Fruit fly (Drosophila melanogaster) whole organism, prepupa: Measurements from ENCODE around the gene Mulk.

Experiments
- Blimp-1 ChIP-seq: fragments of 200-800 bp; sonication (Bioruptor generic); optimal IDR thresholded peaks from 3 replicates; lab custom pipeline; 2017; ENCODE audit warnings: missing biosample characterization, missing genetic modification characterization, mild to moderate bottlenecking, moderate library complexity, missing genetic modification reagents
- CG10631 ChIP-seq: fragments of 200-800 bp; sonication (Bioruptor generic); optimal IDR thresholded peaks from 2 replicates; lab custom pipeline; 2016; ENCODE audit warnings: missing biosample characterization, missing genetic modification characterization
- CG10669 ChIP-seq: fragments of 200-800 bp; sonication (Bioruptor generic); optimal IDR thresholded peaks from 3 replicates; lab custom pipeline; 2018; ENCODE audit warnings: missing biosample characterization, mild to moderate bottlenecking, missing genetic modification characterization, moderate library complexity
- CG11902 ChIP-seq: fragments of 200-800 bp; sonication (Bioruptor generic); optimal IDR thresholded peaks from 3 replicates; lab custom pipeline; 2016; ENCODE audit warnings: missing biosample characterization, missing genetic modification characterization
- CG15336 ChIP-seq: fragments of 200-800 bp; sonication (Bioruptor generic); IDR thresholded peaks from 2 replicates; pipeline ENCODE4 v1.3.6; 2022; ENCODE audit warnings: missing biosample characterization, missing genetic modification characterization
- CG16779 ChIP-seq: fragments of 200-800 bp; sonication (Bioruptor generic); optimal IDR thresholded peaks from 3 replicates; lab custom pipeline; 2017; ENCODE audit warnings: missing biosample characterization, mild to moderate bottlenecking, missing genetic modification characterization
- CG3032 ChIP-seq: fragments of 200-800 bp; optimal IDR thresholded peaks from 2 replicates; lab custom pipeline; 2019; ENCODE audit warnings: missing biosample characterization, mild to moderate bottlenecking, missing genetic modification characterization, moderate library complexity
- CG31627 ChIP-seq: fragments of 200-800 bp; sonication (Bioruptor generic); optimal IDR thresholded peaks from 3 replicates; lab custom pipeline; 2016; ENCODE audit warnings: missing biosample characterization, missing genetic modification characterization
- CG32006 ChIP-seq: fragments of 200-800 bp; sonication (Bioruptor generic); optimal IDR thresholded peaks from 3 replicates; lab custom pipeline; 2017; ENCODE audit warnings: missing biosample characterization, mild to moderate bottlenecking, missing genetic modification characterization
- CG34406 ChIP-seq: fragments of 200-800 bp; sonication (Bioruptor generic); optimal IDR thresholded peaks from 3 replicates; lab custom pipeline; 2016; ENCODE audit warnings: missing biosample characterization, missing genetic modification characterization
- CG3919 ChIP-seq: fragments of 200-800 bp; sonication (Bioruptor generic); optimal IDR thresholded peaks from 3 replicates; lab custom pipeline; 2016; ENCODE audit warnings: missing biosample characterization, missing genetic modification characterization
- CG4318 ChIP-seq: fragments of 200-800 bp; sonication (Bioruptor generic); optimal IDR thresholded peaks from 3 replicates; lab custom pipeline; 2017; ENCODE audit warnings: missing biosample characterization, mild to moderate bottlenecking, missing genetic modification characterization
- CG6163 ChIP-seq: fragments of 200-800 bp; sonication (Bioruptor generic); IDR thresholded peaks from 3 replicates; pipeline ENCODE4 v1.3.6; 2022; ENCODE audit warnings: missing biosample characterization, missing genetic modification characterization
- CG6276 ChIP-seq: fragments of 200-800 bp; sonication (Bioruptor generic); optimal IDR thresholded peaks from 2 replicates; lab custom pipeline; 2017; ENCODE audit warnings: missing biosample characterization, mild to moderate bottlenecking, missing genetic modification characterization
- CG6792 ChIP-seq: fragments of 200-800 bp; sonication (Bioruptor generic); optimal IDR thresholded peaks from 3 replicates; lab custom pipeline; 2016; ENCODE audit warnings: missing biosample characterization, missing genetic modification characterization
- CG7368 ChIP-seq: fragments of 200-800 bp; sonication (Bioruptor generic); optimal IDR thresholded peaks from 3 replicates; lab custom pipeline; 2016; ENCODE audit warnings: missing biosample characterization, missing genetic modification characterization
- CG8119 ChIP-seq: fragments of 200-800 bp; sonication (Bioruptor generic); IDR thresholded peaks from 3 replicates; pipeline ENCODE4 v1.3.6; 2022; ENCODE audit warnings: missing biosample characterization, missing genetic modification characterization
- CG9139 ChIP-seq: fragments of 200-800 bp; sonication (Bioruptor generic); optimal IDR thresholded peaks from 3 replicates; lab custom pipeline; 2017; ENCODE audit warnings: missing biosample characterization, mild to moderate bottlenecking, missing genetic modification characterization
- Eip93F ChIP-seq: fragments of 200-800 bp; sonication (Bioruptor generic); optimal IDR thresholded peaks from 2 replicates; lab custom pipeline; 2016; ENCODE audit warnings: missing biosample characterization, mild to moderate bottlenecking, missing genetic modification characterization
- Ets21C ChIP-seq: fragments of 200-800 bp; sonication (Bioruptor generic); optimal IDR thresholded peaks from 3 replicates; lab custom pipeline; 2016; ENCODE audit warnings: missing biosample characterization, missing genetic modification characterization
- Met ChIP-seq: fragments of 200-800 bp; sonication (Bioruptor generic); optimal IDR thresholded peaks from 3 replicates; lab custom pipeline; 2016; ENCODE audit warnings: missing biosample characterization, missing genetic modification characterization
- OdsH ChIP-seq: fragments of 200-800 bp; sonication (Bioruptor generic); optimal IDR thresholded peaks from 3 replicates; lab custom pipeline; 2016; ENCODE audit warnings: missing biosample characterization, missing genetic modification characterization
- Sox102F ChIP-seq: fragments of 200-800 bp; sonication (Bioruptor generic); optimal IDR thresholded peaks from 2 replicates; lab custom pipeline; 2016; ENCODE audit warnings: missing biosample characterization, mild to moderate bottlenecking, missing genetic modification characterization
- Sox14 ChIP-seq: fragments of 200-800 bp; sonication (Bioruptor generic); optimal IDR thresholded peaks from 3 replicates; lab custom pipeline; 2016; ENCODE audit warnings: missing biosample characterization, missing genetic modification characterization
- acj6 ChIP-seq: fragments of 200-800 bp; sonication (Bioruptor generic); optimal IDR thresholded peaks from 3 replicates; lab custom pipeline; 2016; ENCODE audit warnings: missing biosample characterization, missing genetic modification characterization
- cyc ChIP-seq: fragments of 200-800 bp; sonication (Bioruptor generic); optimal IDR thresholded peaks from 3 replicates; lab custom pipeline; 2016; ENCODE audit warnings: missing biosample characterization, missing genetic modification characterization
- dac ChIP-seq: fragments of 200-800 bp; sonication (Bioruptor generic); optimal IDR thresholded peaks from 2 replicates; lab custom pipeline; 2017; ENCODE audit warnings: missing biosample characterization, mild to moderate bottlenecking, missing genetic modification characterization
- dsx ChIP-seq: fragments of 200-800 bp; optimal IDR thresholded peaks from 3 replicates; lab custom pipeline; 2019; ENCODE audit warnings: missing biosample characterization, mild to moderate bottlenecking, missing genetic modification characterization, moderate library complexity; ENCODE audit not compliant: poor library complexity, severe bottlenecking
- esn ChIP-seq: fragments of 200-800 bp; sonication (Bioruptor generic); optimal IDR thresholded peaks from 2 replicates; lab custom pipeline; 2016; ENCODE audit warnings: missing biosample characterization, mild to moderate bottlenecking, missing genetic modification characterization, moderate library complexity
- fd59A ChIP-seq: fragments of 200-800 bp; sonication (Bioruptor generic); optimal IDR thresholded peaks from 2 replicates; lab custom pipeline; 2017; ENCODE audit warnings: missing biosample characterization, mild to moderate bottlenecking, missing genetic modification characterization, missing genetic modification reagents
- fd85E ChIP-seq: fragments of 200-800 bp; sonication (Bioruptor generic); optimal IDR thresholded peaks from 3 replicates; lab custom pipeline; 2016; ENCODE audit warnings: missing biosample characterization, missing genetic modification characterization
- fkh ChIP-seq: fragments of 200-800 bp; sonication (Bioruptor generic); optimal IDR thresholded peaks from 3 replicates; lab custom pipeline; 2017; ENCODE audit warnings: missing biosample characterization, mild to moderate bottlenecking, missing genetic modification characterization, moderate library complexity
- lz ChIP-seq: fragments of 200-800 bp; sonication (Bioruptor generic); optimal IDR thresholded peaks from 3 replicates; lab custom pipeline; 2016; ENCODE audit warnings: missing biosample characterization, missing genetic modification characterization
- net ChIP-seq: fragments of 200-800 bp; sonication (Bioruptor generic); optimal IDR thresholded peaks from 3 replicates; lab custom pipeline; 2016; ENCODE audit warnings: missing biosample characterization, missing genetic modification characterization
- salr ChIP-seq, 2 experiments: fragments of 200-800 bp; sonication (Bioruptor generic); optimal IDR thresholded peaks; 3 replicates each; lab custom pipeline; 2016 to 2018; ENCODE audit warnings: missing biosample characterization in 2 of 2, missing genetic modification characterization in 2 of 2, mild to moderate bottlenecking in 1 of 2
- spab ChIP-seq: fragments of 200-800 bp; sonication (Bioruptor generic); optimal IDR thresholded peaks from 2 replicates; lab custom pipeline; 2017; ENCODE audit warnings: missing biosample characterization, mild to moderate bottlenecking, missing genetic modification characterization, missing genetic modification reagents
- ss ChIP-seq, 2 experiments: fragments of 200-800 bp; sonication (Bioruptor generic); optimal IDR thresholded peaks; 2 replicates in 1 of 2; 3 replicates in 1 of 2; lab custom pipeline; 2017 to 2018; ENCODE audit warnings: mild to moderate bottlenecking in 2 of 2, missing biosample characterization in 2 of 2, missing genetic modification characterization in 2 of 2, moderate library complexity in 1 of 2
- svp ChIP-seq: fragments of 200-800 bp; sonication (Bioruptor generic); peaks from one replicate; lab custom pipeline; 2016; ENCODE audit warnings: missing biosample characterization, missing genetic modification characterization
- topi ChIP-seq: fragments of 200-800 bp; sonication (Bioruptor generic); optimal IDR thresholded peaks from 3 replicates; lab custom pipeline; 2016; ENCODE audit warnings: missing biosample characterization, missing genetic modification characterization
- vri ChIP-seq: fragments of 200-800 bp; sonication (Bioruptor generic); optimal IDR thresholded peaks from 3 replicates; lab custom pipeline; 2016; ENCODE audit warnings: missing biosample characterization, mild to moderate bottlenecking, missing genetic modification characterization

Mulk gene

DNA sequence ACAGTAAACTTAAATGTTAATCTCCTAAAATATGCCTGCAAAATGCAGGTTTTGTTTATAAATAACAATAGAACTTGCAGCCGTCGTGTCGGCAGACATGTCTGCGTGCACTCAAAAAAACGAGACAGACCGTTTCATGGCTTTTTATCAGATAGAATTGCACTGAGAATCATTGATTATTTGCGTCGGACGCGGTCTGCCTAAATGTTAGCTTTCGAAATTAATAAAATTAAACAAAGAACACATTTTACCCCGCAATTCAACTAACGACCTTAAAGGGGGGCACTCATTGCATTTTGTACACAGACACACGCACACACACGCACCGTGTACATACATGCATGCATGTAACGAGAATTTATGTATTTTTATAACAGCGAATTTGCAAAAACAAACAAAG, 7.0 kb downstream of the Mulk start (continued):
- TF ChIP-seq CG7368 (GFP tag; lab: Kevin White, UChicago) (no peak), CG8119 (GFP tag; lab: Robert Waterston, UW) (no peak; the same call in 1 of the 3 replicates), CG6163 (GFP tag; lab: Robert Waterston, UW) (no peak; the same call in 1 of the 3 replicates), dac (GFP tag; lab: Kevin White, UChicago) (peak; percentile 37), topi (peak; percentile 43), Met (GFP tag; lab: Kevin White, UChicago) (no peak)

DNA sequence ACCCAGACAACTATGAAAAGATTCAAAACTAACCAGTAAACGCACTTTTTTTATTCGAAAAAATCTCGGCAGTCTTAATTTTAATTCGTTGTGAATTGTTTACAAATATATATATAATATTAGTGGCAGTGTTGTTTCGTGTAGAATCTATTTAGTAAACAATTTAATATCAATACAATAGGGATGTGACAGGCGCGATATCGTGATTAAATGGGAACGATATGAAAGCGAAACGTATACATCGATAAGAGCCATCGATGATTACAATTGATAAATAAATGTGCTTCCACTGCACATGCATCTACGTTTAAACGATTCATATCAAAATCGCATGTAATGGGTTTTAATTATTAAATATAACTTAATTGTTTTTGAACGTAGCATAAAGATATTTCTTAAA, 7.5 kb downstream of the Mulk start:
- no peak for TF ChIP-seq salr (GFP tag; optimal IDR thresholded peaks at IDR 0.05; lab: Kevin White, UChicago)
- peak; percentile 84 for TF ChIP-seq fkh (GFP tag; lab: Kevin White, UChicago)

DNA sequence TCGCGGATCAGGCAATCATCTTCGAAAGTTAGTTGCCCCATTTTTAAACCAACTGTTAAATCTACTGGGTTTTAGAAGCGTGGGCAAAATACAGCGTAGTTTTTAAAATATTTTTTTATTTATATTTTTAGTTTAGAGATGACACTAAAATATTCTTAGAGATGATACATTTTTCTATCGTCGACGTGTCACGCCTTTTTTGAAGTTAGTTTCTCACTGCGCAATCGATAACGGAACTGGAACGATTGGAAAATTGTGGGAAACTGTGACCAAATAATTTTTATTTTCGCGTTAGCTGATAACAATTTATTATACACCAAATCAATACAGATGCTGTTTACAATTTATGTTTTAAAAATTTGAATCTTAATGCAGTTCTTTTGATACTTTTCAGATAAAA, 8.8 kb downstream of the Mulk start, which contains the start of gene Utx:
TSS of gene Utx (minus strand) at position 154 of the 400 bp plus-strand sequence.
- no peak for TF ChIP-seq svp (GFP tag; lab: Kevin White, UChicago)
- TF ChIP-seq CG11902: no peak
- no peak for TF ChIP-seq vri
- TF ChIP-seq Sox102F (GFP tag; lab: Kevin White, UChicago): no peak
- peak; percentile 0 for TF ChIP-seq CG31627 (GFP tag; lab: Kevin White, UChicago)
- no peak for TF ChIP-seq CG32006 (GFP tag; lab: Kevin White, UChicago)
- no peak for TF ChIP-seq CG7368 (GFP tag; lab: Kevin White, UChicago)
- no peak for TF ChIP-seq CG8119 (GFP tag; lab: Robert Waterston, UW)
- TF ChIP-seq CG6276 (GFP tag; lab: Kevin White, UChicago): no peak
- no peak for TF ChIP-seq dsx (GFP tag; lab: Kevin White, UChicago)
- no peak for TF ChIP-seq spab (GFP tag; lab: Kevin White, UChicago)
- TF ChIP-seq CG34406: no peak
- TF ChIP-seq Blimp-1 (GFP tag; lab: Kevin White, UChicago): no peak
- no peak for TF ChIP-seq CG4318
- no peak for TF ChIP-seq CG16779 (tag; lab: Kevin White, UChicago)
- no peak for TF ChIP-seq CG10631 (GFP tag; lab: Kevin White, UChicago)
- TF ChIP-seq CG10669 (GFP tag; lab: Kevin White, UChicago): no peak
- TF ChIP-seq Ets21C (GFP tag; lab: Kevin White, UChicago): no peak
- TF ChIP-seq lz: peak; percentile 12
- peak; percentile 14 for TF ChIP-seq esn
- no peak for TF ChIP-seq OdsH (GFP tag; lab: Kevin White, UChicago)
- no peak for TF ChIP-seq CG9139 (GFP tag; lab: Kevin White, UChicago)
- peak; percentile 1 for TF ChIP-seq Eip93F (GFP tag; lab: Kevin White, UChicago)
- no peak for TF ChIP-seq CG6163 (GFP tag; lab: Robert Waterston, UW)
- TF ChIP-seq CG3032 (tag; lab: Kevin White, UChicago): peak; percentile 19
- no peak for TF ChIP-seq cyc
- no peak for TF ChIP-seq CG3919 (GFP tag; lab: Kevin White, UChicago)
- no peak for TF ChIP-seq CG15336

DNA sequence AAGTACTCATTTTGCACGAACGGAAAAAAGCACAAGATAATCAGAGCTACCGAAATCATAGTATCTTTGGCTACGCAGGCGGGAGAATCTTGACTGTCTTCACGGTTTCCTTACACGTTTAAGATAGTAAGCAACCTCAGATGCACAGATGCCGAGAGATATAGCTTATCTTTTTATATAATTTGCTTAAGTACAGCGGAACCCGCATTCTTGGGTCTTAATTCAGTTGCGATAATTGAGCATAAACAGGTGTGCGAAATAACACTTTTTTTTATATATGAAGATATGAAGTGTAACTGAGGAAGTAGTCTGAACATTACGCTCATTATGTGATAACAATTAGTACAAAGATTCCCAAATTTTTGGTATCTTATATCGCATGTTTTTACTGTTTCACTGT, 10.9 kb downstream of the Mulk start, which contains the start of gene CG34043:
TSS of gene CG34043 (minus strand) at position 101 of the 400 bp plus-strand sequence.
- no peak for TF ChIP-seq CG31627 (GFP tag; lab: Kevin White, UChicago)
- TF ChIP-seq acj6: no peak
- TF ChIP-seq Ets21C (GFP tag; lab: Kevin White, UChicago): no peak
- no peak for TF ChIP-seq CG32006 (GFP tag; lab: Kevin White, UChicago)
- no peak for TF ChIP-seq fd85E (GFP tag; lab: Kevin White, UChicago)
- no peak for TF ChIP-seq Sox14 (GFP tag; lab: Kevin White, UChicago)
- TF ChIP-seq topi: no peak
- TF ChIP-seq ss (GFP tag; optimal IDR thresholded peaks at IDR 0.05; lab: Kevin White, UChicago): no peak
- TF ChIP-seq Blimp-1 (GFP tag; lab: Kevin White, UChicago): no peak
- TF ChIP-seq net (GFP tag; lab: Kevin White, UChicago): no peak
- no peak for TF ChIP-seq CG11902
- no peak for TF ChIP-seq CG10631 (GFP tag; lab: Kevin White, UChicago)
- TF ChIP-seq dac (GFP tag; lab: Kevin White, UChicago): no peak
- no peak for TF ChIP-seq fd59A (GFP tag; lab: Kevin White, UChicago)
- TF ChIP-seq CG6792 (GFP tag; lab: Kevin White, UChicago): no peak
